Fruit fly (Drosophila melanogaster): ENCODE data around the gene MED11.

MED11 gene

dm6 chr3L:18765657-18766592, 20.3 kb downstream of the MED11 start (continued):
- no peak for TF ChIP-seq Doc3 (GFP tag; IDR thresholded peaks at IDR 0.05; ENCODE audit: partially characterized antibody)
- no peak for TF ChIP-seq pzg (GFP tag; optimal IDR thresholded peaks at IDR 0.05)
- TF ChIP-seq CG1529 (GFP tag; optimal IDR thresholded peaks at IDR 0.05) = no peak
- peak; percentile 79; the same call in 2 of the 3 replicates for TF ChIP-seq zen2 (GFP tag; IDR thresholded peaks at IDR 0.05; ENCODE audit: partially characterized antibody)
- no peak for TF ChIP-seq CG7928 (GFP tag; optimal IDR thresholded peaks at IDR 0.05)
- no peak for TF ChIP-seq psq (GFP tag; optimal IDR thresholded peaks at IDR 0.05)
- no peak for TF ChIP-seq Optix (GFP tag; IDR thresholded peaks at IDR 0.05)
- no peak for TF ChIP-seq chn (GFP tag; optimal IDR thresholded peaks at IDR 0.05)
- TF ChIP-seq CG11398 (GFP tag; optimal IDR thresholded peaks at IDR 0.05) = no peak
- TF ChIP-seq Sox100B (GFP tag; optimal IDR thresholded peaks at IDR 0.05) = peak; percentile 65
- TF ChIP-seq GATAe (GFP tag; conservative IDR thresholded peaks at IDR 0.05) = no peak
- TF ChIP-seq NC2β (GFP tag; optimal IDR thresholded peaks at IDR 0.05) = no peak
- no peak for TF ChIP-seq da (GFP tag; optimal IDR thresholded peaks at IDR 0.05)
- peak; percentile 60; the same call in 1 of the 2 replicates for TF ChIP-seq CG32532 (GFP tag; IDR thresholded peaks at IDR 0.05)
- no peak for TF ChIP-seq CG30020 (tag; optimal IDR thresholded peaks at IDR 0.05)
- TF ChIP-seq fd3F (GFP tag; optimal IDR thresholded peaks at IDR 0.05) = no peak
- TF ChIP-seq org-1 (GFP tag; optimal IDR thresholded peaks at IDR 0.05) = no peak
- TF ChIP-seq Adf1 (GFP tag; IDR thresholded peaks at IDR 0.05) = peak; percentile 99
- peak; percentile 49; the same call in 1 of the 2 replicates for TF ChIP-seq bowl (GFP tag; IDR thresholded peaks at IDR 0.05)
- no peak for TF ChIP-seq CG6813 (GFP tag; optimal IDR thresholded peaks at IDR 0.05)
- TF ChIP-seq CG14441 (GFP tag; IDR thresholded peaks at IDR 0.05) = peak; percentile 27; the same call in 1 of the 2 replicates
- TF ChIP-seq Usf (GFP tag; optimal IDR thresholded peaks at IDR 0.05) = no peak
- peak; percentile 18; the same call in 1 of the 3 replicates for TF ChIP-seq Dbx (GFP tag; IDR thresholded peaks at IDR 0.05)
- peak; percentile 53 for TF ChIP-seq sna (GFP tag; IDR thresholded peaks at IDR 0.05; ENCODE audit: partially characterized antibody)
- TF ChIP-seq HLH4C (GFP tag; IDR thresholded peaks at IDR 0.05; ENCODE audit: partially characterized antibody) = peak; percentile 11; the same call in 1 of the 3 replicates
- TF ChIP-seq CG2678 (tag; optimal IDR thresholded peaks at IDR 0.05) = peak; percentile 40
- no peak for TF ChIP-seq mam (GFP tag; optimal IDR thresholded peaks at IDR 0.05)
- no peak for TF ChIP-seq fd64A (GFP tag; optimal IDR thresholded peaks at IDR 0.05)
- no peak for TF ChIP-seq HmgD (GFP tag; optimal IDR thresholded peaks at IDR 0.05)
- TF ChIP-seq en (GFP tag; optimal IDR thresholded peaks at IDR 0.05) = no peak
- TF ChIP-seq TFAM (GFP tag; optimal IDR thresholded peaks at IDR 0.05) = no peak
- peak; percentile 16 for TF ChIP-seq CG15269 (tag; optimal IDR thresholded peaks at IDR 0.05)
- no peak for TF ChIP-seq Nf-YC (tag; optimal IDR thresholded peaks at IDR 0.05)
- TF ChIP-seq CG8359 (GFP tag; optimal IDR thresholded peaks at IDR 0.05; ENCODE audit: borderline replicate concordance) = no peak
- TF ChIP-seq Scr (GFP tag; IDR thresholded peaks at IDR 0.05; ENCODE audit: partially characterized antibody) = no peak
- peak; percentile 94 for TF ChIP-seq HLHmδ (GFP tag; optimal IDR thresholded peaks at IDR 0.05)
- no peak for TF ChIP-seq CG33213 (GFP tag; optimal IDR thresholded peaks at IDR 0.05)
- no peak for TF ChIP-seq Rx (GFP tag; IDR thresholded peaks at IDR 0.05)
- TF ChIP-seq CG11456 (GFP tag; IDR thresholded peaks at IDR 0.05) = no peak
- TF ChIP-seq Kr (GFP tag; optimal IDR thresholded peaks at IDR 0.05) = peak; percentile 6
- no peak for TF ChIP-seq Bdp1 (GFP tag; optimal IDR thresholded peaks at IDR 0.05)
- 0 out of 2 replicates have a peak, but pooled peaks have one; percentile 18 for TF ChIP-seq E2f2 (GFP tag; IDR thresholded peaks at IDR 0.05)
- TF ChIP-seq MESR4 (GFP tag; optimal IDR thresholded peaks at IDR 0.05) = no peak
- TF ChIP-seq Dp (GFP tag; optimal IDR thresholded peaks at IDR 0.05) = no peak
- no peak for TF ChIP-seq hb (GFP tag; IDR thresholded peaks at IDR 0.05; ENCODE audit: partially characterized antibody)
- TF ChIP-seq CG3838 (GFP tag; optimal IDR thresholded peaks at IDR 0.05) = no peak
- TF ChIP-seq nom (GFP tag; optimal IDR thresholded peaks at IDR 0.05) = peak; percentile 59
- TF ChIP-seq CG31441 (GFP tag; IDR thresholded peaks at IDR 0.05) = peak; percentile 27; the same call in 1 of the 2 replicates
